Worm (Caenorhabditis elegans): ENCODE measurements around the gene clp-7.

- TF ChIP-seq ref-1 (GFP tag; conservative IDR thresholded peaks at IDR 0.05) (no peak), ztf-23 (GFP tag; IDR thresholded peaks at IDR 0.05) (no peak), tab-1 (GFP tag; IDR thresholded peaks at IDR 0.05) (no peak), cog-1 (tag; optimal IDR thresholded peaks at IDR 0.05) (no peak), ztf-29 (GFP tag; IDR thresholded peaks at IDR 0.05) (no peak)
Measured at ce11 chrIV:1443997-1444678, 1.6 kb downstream of the clp-7 start.

Measured in whole organism, midembryonic.